Worm (Caenorhabditis elegans) whole organism, L2 larva: ENCODE data around the gene srt-12.
"Not testable (repeated sequence)": the region's sequence is repeated elsewhere in the genome, so short reads cannot be mapped to it uniquely, and the experiment has no call there.

Source experiments
- C34F6.9 ChIP-seq: fragments of 150-350 bp; optimal IDR thresholded peaks from 2 replicates; lab custom pipeline; 2014; ENCODE audit warnings: missing biosample characterization, missing genetic modification characterization
- F13H6.1 ChIP-seq: sonication (generic microtip); optimal IDR thresholded peaks from 2 replicates; lab custom pipeline; 2016; ENCODE audit warnings: missing genetic modification characterization, missing compliant biosample characterization
- R02D3.7 ChIP-seq: fragments of 150-350 bp; optimal IDR thresholded peaks from 2 replicates; lab custom pipeline; 2014; ENCODE audit warnings: missing biosample characterization, missing genetic modification characterization
- Y55F3AM.14 ChIP-seq: fragments of 200-800 bp; sonication (Bioruptor generic); optimal IDR thresholded peaks from 2 replicates; lab custom pipeline; 2018; ENCODE audit warnings: mild to moderate bottlenecking, missing genetic modification characterization, missing compliant biosample characterization
- ceh-16 ChIP-seq: fragments of 150-350 bp; optimal IDR thresholded peaks from 2 replicates; lab custom pipeline; 2014; ENCODE audit warnings: missing biosample characterization, missing genetic modification characterization
- ceh-82 ChIP-seq: fragments of 150-350 bp; optimal IDR thresholded peaks from 2 replicates; lab custom pipeline; 2014; ENCODE audit warnings: missing biosample characterization, missing genetic modification characterization
- dmd-4 ChIP-seq: sonication (generic microtip); optimal IDR thresholded peaks from 2 replicates; lab custom pipeline; 2017; ENCODE audit warnings: missing biosample characterization, missing genetic modification characterization
- egl-27 ChIP-seq: sonication (generic microtip); optimal IDR thresholded peaks from 3 replicates; lab custom pipeline; 2017; ENCODE audit warnings: missing biosample characterization, missing genetic modification reagents, missing genetic modification characterization
- elt-1 ChIP-seq: fragments of 150-350 bp; optimal IDR thresholded peaks from 2 replicates; lab custom pipeline; 2014; ENCODE audit warnings: missing biosample characterization, missing genetic modification characterization
- gmeb-1 ChIP-seq: fragments of 150-350 bp; optimal IDR thresholded peaks from 2 replicates; lab custom pipeline; 2014; ENCODE audit warnings: missing biosample characterization, missing genetic modification characterization
- lin-11 ChIP-seq: fragments of 150-350 bp; sonication (generic microtip); optimal IDR thresholded peaks from 2 replicates; lab custom pipeline; 2014; ENCODE audit warnings: missing biosample characterization, missing genetic modification characterization, inconsistent platforms, mixed read lengths
- lin-13 ChIP-seq: fragments of 150-350 bp; optimal IDR thresholded peaks from 2 replicates; lab custom pipeline; 2014; ENCODE audit warnings: missing biosample characterization, missing genetic modification reagents, missing genetic modification characterization
- lin-39 ChIP-seq: fragments of 150-350 bp; optimal IDR thresholded peaks from 2 replicates; lab custom pipeline; 2014; ENCODE audit warnings: missing biosample characterization, missing genetic modification reagents, missing genetic modification characterization
- lsy-2 ChIP-seq, 2 experiments: fragments of 150-350 bp in 1 of 2; sonication (generic microtip) in 1 of 2; optimal IDR thresholded peaks; 2 replicates each; lab custom pipeline; 2014 to 2017; ENCODE audit warnings: missing biosample characterization in 2 of 2, missing genetic modification characterization in 2 of 2
- mab-5 ChIP-seq: fragments of 150-350 bp; optimal IDR thresholded peaks from 2 replicates; lab custom pipeline; 2014; ENCODE audit warnings: missing biosample characterization, missing genetic modification characterization
- mbf-1 ChIP-seq: sonication (generic microtip); optimal IDR thresholded peaks from 2 replicates; lab custom pipeline; 2017; ENCODE audit warnings: missing biosample characterization, missing genetic modification characterization
- mdl-1 ChIP-seq, 2 experiments: fragments of 150-350 bp in 1 of 2; sonication (generic microtip) in 1 of 2; optimal IDR thresholded peaks; 2 replicates each; lab custom pipeline; 2017; ENCODE audit warnings: missing biosample characterization in 2 of 2, missing genetic modification characterization in 2 of 2
- nhr-12 ChIP-seq: fragments of 150-350 bp; optimal IDR thresholded peaks from 2 replicates; lab custom pipeline; 2014; ENCODE audit warnings: missing biosample characterization, missing genetic modification characterization
- nhr-21 ChIP-seq: fragments of 150-350 bp; optimal IDR thresholded peaks from 2 replicates; lab custom pipeline; 2014; ENCODE audit warnings: missing biosample characterization, missing genetic modification characterization
- nhr-237 ChIP-seq: fragments of 150-350 bp; optimal IDR thresholded peaks from 2 replicates; lab custom pipeline; 2014; ENCODE audit warnings: missing biosample characterization, missing genetic modification characterization
- peb-1 ChIP-seq: fragments of 150-350 bp; optimal IDR thresholded peaks from 2 replicates; lab custom pipeline; 2014; ENCODE audit warnings: missing biosample characterization, missing genetic modification characterization
- sma-3 ChIP-seq: sonication (generic microtip); optimal IDR thresholded peaks from 2 replicates; lab custom pipeline; 2016; ENCODE audit warnings: missing genetic modification reagents, missing genetic modification characterization, missing compliant biosample characterization
- sma-9 ChIP-seq, 2 experiments: fragments of 150-350 bp in 1 of 2; sonication (generic microtip) in 1 of 2; optimal IDR thresholded peaks; 2 replicates each; lab custom pipeline; 2014 to 2016; ENCODE audit warnings: missing genetic modification characterization in 2 of 2, mild to moderate bottlenecking in 1 of 2, missing biosample characterization in 1 of 2, missing compliant biosample characterization in 1 of 2, missing genetic modification reagents in 1 of 2, moderate library complexity in 1 of 2
- snpc-4 ChIP-seq: fragments of 150-350 bp; optimal IDR thresholded peaks from 2 replicates; lab custom pipeline; 2014; ENCODE audit warnings: missing biosample characterization, missing genetic modification characterization
- unc-39 ChIP-seq: fragments of 150-350 bp; optimal IDR thresholded peaks from 2 replicates; lab custom pipeline; 2014; ENCODE audit warnings: missing biosample characterization, missing genetic modification characterization
- unc-55 ChIP-seq: fragments of 150-350 bp; sonication (generic microtip); optimal IDR thresholded peaks from 3 replicates; lab custom pipeline; 2014; ENCODE audit warnings: missing biosample characterization, missing genetic modification reagents, missing genetic modification characterization
- unc-62 ChIP-seq: fragments of 150-350 bp; optimal IDR thresholded peaks from 2 replicates; lab custom pipeline; 2014; ENCODE audit warnings: missing biosample characterization, missing genetic modification reagents, missing genetic modification characterization
- zag-1 ChIP-seq: fragments of 150-350 bp; optimal IDR thresholded peaks from 2 replicates; lab custom pipeline; 2014; ENCODE audit warnings: missing biosample characterization, missing genetic modification characterization
- ztf-4 ChIP-seq: fragments of 150-350 bp; optimal IDR thresholded peaks from 2 replicates; lab custom pipeline; 2014; ENCODE audit warnings: missing biosample characterization, missing genetic modification characterization

Gene srt-12

ce11 chrV:4218268-4218667 lies 24.1 kb downstream of the srt-12 start:
- TF ChIP-seq zag-1 (peak; percentile 3), sma-9 (GFP tag; optimal IDR thresholded peaks at IDR 0.05; lab: Kevin White, UChicago) (no peak), sma-9 (tag; optimal IDR thresholded peaks at IDR 0.05; lab: Kevin White, UChicago) (no peak)

- no peak for TF ChIP-seq snpc-4 (tag; lab: Kevin White, UChicago)
- no peak for TF ChIP-seq R02D3.7 (tag; lab: Kevin White, UChicago)
- peak; percentile 29 for TF ChIP-seq unc-55 (GFP tag; lab: Kevin White, UChicago)
- no peak for TF ChIP-seq mab-5 (tag; lab: Kevin White, UChicago)
These were observed 25.4 kb downstream of the srt-12 start for ce11 chrV:4216902-4217301.

ce11 chrV:4215856-4216255 lies 26.5 kb downstream of the srt-12 start, which contains the start of gene H43I07.4:
H43I07.4 (plus strand) TSS chrV:4216156.
- TF ChIP-seq snpc-4 (tag; lab: Kevin White, UChicago); unc-39; unc-62 (GFP tag; lab: Kevin White, UChicago): not testable (repeated sequence)

ce11 chrV:4211521-4211920 lies 30.8 kb downstream of the srt-12 start:
- TF ChIP-seq egl-27 (no peak), unc-55 (GFP tag; lab: Kevin White, UChicago) (no peak), lin-39 (tag; lab: Kevin White, UChicago) (no peak), Y55F3AM.14 (GFP tag; lab: Kevin White, UChicago) (no peak), nhr-237 (tag; lab: Kevin White, UChicago) (no peak), lsy-2 (tag; optimal IDR thresholded peaks at IDR 0.05; lab: Kevin White, UChicago) (peak in 1 of 2 experiments; percentile 1), lin-11 (tag; lab: Kevin White, UChicago) (no peak), dmd-4 (no peak)

- TF ChIP-seq lsy-2 (tag; optimal IDR thresholded peaks at IDR 0.05; lab: Kevin White, UChicago) (no peak), ceh-82 (no peak), mdl-1 (tag; optimal IDR thresholded peaks at IDR 0.05; lab: Kevin White, UChicago) (no peak), unc-55 (GFP tag; lab: Kevin White, UChicago) (no peak), nhr-237 (tag; lab: Kevin White, UChicago) (no peak), F13H6.1 (tag; lab: Kevin White, UChicago) (no peak), ceh-16 (tag; lab: Kevin White, UChicago) (no peak), nhr-21 (tag; lab: Kevin White, UChicago) (no peak)
These were observed 37.9 kb downstream of the srt-12 start, which contains the start of gene H43I07.1 for ce11 chrV:4204421-4204820. H43I07.1 (plus strand) TSS chrV:4204721.

ce11 chrV:4199185-4199584 lies 43.1 kb downstream of the srt-12 start, which contains the start of gene rpac-40:
rpac-40 (plus strand) TSS chrV:4199485.
- TF ChIP-seq sma-3 (no peak), elt-1 (no peak), nhr-12 (tag; lab: Kevin White, UChicago) (no peak), lin-39 (tag; lab: Kevin White, UChicago) (no peak), Y55F3AM.14 (GFP tag; lab: Kevin White, UChicago) (no peak), mdl-1 (tag; optimal IDR thresholded peaks at IDR 0.05; lab: Kevin White, UChicago) (no peak), ztf-4 (tag; lab: Kevin White, UChicago) (no peak), snpc-4 (tag; lab: Kevin White, UChicago) (no peak), egl-27 (no peak), unc-62 (GFP tag; lab: Kevin White, UChicago) (no peak), ceh-16 (tag; lab: Kevin White, UChicago) (no peak)

- TF ChIP-seq nhr-12 (tag; lab: Kevin White, UChicago) (no peak), lsy-2 (tag; optimal IDR thresholded peaks at IDR 0.05; lab: Kevin White, UChicago) (no peak), gmeb-1 (no peak), sma-9 (GFP tag; optimal IDR thresholded peaks at IDR 0.05; lab: Kevin White, UChicago) (no peak), sma-9 (tag; optimal IDR thresholded peaks at IDR 0.05; lab: Kevin White, UChicago) (no peak), mab-5 (tag; lab: Kevin White, UChicago) (no peak), lin-13 (no peak), mbf-1 (no peak), nhr-237 (tag; lab: Kevin White, UChicago) (no peak), egl-27 (no peak), peb-1 (tag; lab: Kevin White, UChicago) (no peak), C34F6.9 (tag; lab: Kevin White, UChicago) (no peak), mdl-1 (tag; optimal IDR thresholded peaks at IDR 0.05; lab: Kevin White, UChicago) (no peak)
These were observed 47.0 kb downstream of the srt-12 start, which contains the start of gene algn-5 for ce11 chrV:4195283-4195682. algn-5 (plus strand) TSS chrV:4195577.
